Fruit fly (Drosophila melanogaster) S2 (cell line): ENCODE results near the gene CG5577.

ENCODE experiments used
- CG8478 ChIP-seq: fragments of >200 bp; optimal IDR thresholded peaks from 2 replicates; lab custom pipeline; 2018
- CTCF ChIP-seq, 2 experiments: fragments of >200 bp; optimal IDR thresholded peaks; 2 replicates each; lab custom pipeline; 2018

- TF ChIP-seq CG8478 (no peak), CTCF (optimal IDR thresholded peaks at IDR 0.05; lab: Kevin White, UChicago) (no peak)
Observed at dm6 chr3L:17849517-17849916, 8.3 kb upstream of the CG5577 start, which contains the start of gene TrpRS-m.
